Worm (Caenorhabditis elegans): ENCODE results near the gene ccg-1.
"Not testable (repeated sequence)": the region's sequence is repeated elsewhere in the genome, so short reads cannot be mapped to it uniquely, and the experiment has no call there.

ccg-1 gene

DNA sequence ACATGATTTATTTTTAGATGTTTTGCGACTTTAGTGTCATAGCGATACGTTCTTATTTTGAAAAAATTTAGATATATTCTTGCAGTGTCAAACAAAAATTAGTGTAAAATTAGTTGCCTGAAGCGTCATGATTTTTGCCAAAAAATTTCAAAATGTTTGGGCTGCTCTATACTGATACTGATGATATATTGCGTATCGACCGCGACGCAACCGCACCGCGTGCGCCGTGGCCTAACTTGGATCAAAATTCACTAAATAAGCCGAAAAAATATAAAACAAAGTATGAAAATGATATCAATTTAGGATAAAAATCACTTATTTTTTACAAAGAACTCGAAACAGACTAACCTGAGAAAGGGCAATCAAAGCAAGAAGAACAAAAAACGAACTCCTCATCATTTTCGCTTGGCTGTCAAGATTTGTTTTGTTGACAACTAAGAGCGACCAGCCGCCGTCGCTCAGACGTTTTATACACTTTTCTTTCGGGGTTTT lies at the start of gene ccg-1:
Gene ccg-1, minus strand, starts transcription at position 442 of the 492 bp plus-strand sequence.
- no peak for TF ChIP-seq unc-62 (GFP tag; optimal IDR thresholded peaks at IDR 0.05)

DNA sequence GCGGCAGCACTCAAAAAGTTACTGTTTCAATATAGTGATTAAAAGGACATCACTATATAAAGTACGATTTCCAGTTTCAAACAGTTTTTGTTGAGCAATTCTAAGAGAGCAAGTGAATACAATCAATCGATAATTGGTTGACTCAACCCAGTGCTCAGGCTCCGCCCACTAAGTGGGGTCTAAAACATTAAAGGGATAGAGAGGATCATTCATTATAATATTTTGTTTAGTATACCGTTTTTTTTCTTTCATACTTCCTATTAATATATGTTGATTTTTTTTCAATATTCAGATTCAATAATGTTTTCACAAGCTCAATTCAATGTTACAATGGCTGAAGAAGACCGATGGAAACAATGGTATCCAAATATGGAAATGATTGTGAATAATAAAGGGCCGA lies 48.0 kb upstream of the ccg-1 start, which contains the start of gene tbx-39:
Gene tbx-39, plus strand, starts transcription at position 301 of the 400 bp plus-strand sequence.
- TF ChIP-seq unc-62 (GFP tag; optimal IDR thresholded peaks at IDR 0.05), result no peak

DNA sequence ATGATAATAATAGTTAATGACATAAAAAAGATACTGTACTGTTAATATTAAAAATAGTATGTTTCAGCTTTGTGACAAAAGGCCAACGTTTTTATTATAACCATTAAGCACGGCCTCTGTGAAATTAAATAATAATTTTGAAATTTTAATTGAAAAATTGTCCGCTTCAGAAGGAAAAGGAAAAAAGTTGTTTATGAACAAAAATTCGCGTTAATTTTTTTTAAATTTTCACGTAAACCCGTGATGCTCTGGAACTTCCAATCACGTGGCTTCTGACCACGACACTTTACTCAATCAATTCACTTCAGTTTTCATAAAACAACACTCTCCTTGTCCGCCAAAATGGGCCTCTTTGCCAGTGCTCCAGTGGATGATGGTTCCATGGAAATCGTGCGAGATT lies 45.7 kb upstream of the ccg-1 start, which contains the start of gene Y73F8A.15:
Gene Y73F8A.15, plus strand, starts transcription at position 301 of the 400 bp plus-strand sequence.
- TF ChIP-seq unc-62 (GFP tag; optimal IDR thresholded peaks at IDR 0.05), result no peak

DNA sequence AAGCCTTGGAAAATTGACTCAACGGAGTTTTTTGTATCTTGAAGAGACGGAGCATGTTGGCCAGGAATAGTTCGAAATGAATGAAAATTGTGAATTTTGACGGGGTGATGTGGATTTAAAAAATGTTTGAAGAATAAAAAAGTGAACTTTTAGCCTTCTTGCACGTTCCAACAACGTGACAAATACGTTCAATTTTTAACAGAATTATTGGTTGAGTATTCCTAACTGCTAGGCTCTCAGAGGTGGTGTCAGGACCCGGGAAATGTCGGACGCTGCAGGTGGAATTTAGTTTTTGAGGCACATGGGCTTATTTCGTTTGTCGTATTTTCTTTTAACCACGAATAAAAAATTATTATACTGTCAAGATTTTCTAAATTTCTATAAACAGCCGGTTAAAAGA lies 43.4 kb upstream of the ccg-1 start, which contains the start of gene Y73F8A.14:
Gene Y73F8A.14, minus strand, starts transcription at position 101 of the 400 bp plus-strand sequence.
- not testable (repeated sequence) for TF ChIP-seq unc-62 (GFP tag; optimal IDR thresholded peaks at IDR 0.05)

DNA sequence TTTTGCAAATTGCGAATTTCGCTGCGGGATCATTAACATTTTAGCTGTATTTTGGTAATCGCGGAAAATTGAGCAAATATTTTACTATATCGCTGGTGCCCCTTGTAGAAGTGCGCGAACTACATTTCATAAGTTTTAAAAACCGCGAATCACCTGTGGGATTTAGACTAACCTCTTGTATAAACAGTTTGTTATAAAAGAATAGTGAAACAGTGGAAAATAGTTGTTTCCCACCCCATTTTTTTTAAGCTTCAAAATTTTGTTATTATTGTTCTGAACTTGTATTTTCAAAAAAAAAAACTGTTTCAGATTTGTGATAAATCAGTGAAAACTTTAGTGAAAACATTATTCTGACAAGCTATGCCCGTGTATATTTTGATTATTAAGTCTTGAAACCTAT lies 39.9 kb upstream of the ccg-1 start:
- no peak for TF ChIP-seq unc-62 (GFP tag; optimal IDR thresholded peaks at IDR 0.05)

DNA sequence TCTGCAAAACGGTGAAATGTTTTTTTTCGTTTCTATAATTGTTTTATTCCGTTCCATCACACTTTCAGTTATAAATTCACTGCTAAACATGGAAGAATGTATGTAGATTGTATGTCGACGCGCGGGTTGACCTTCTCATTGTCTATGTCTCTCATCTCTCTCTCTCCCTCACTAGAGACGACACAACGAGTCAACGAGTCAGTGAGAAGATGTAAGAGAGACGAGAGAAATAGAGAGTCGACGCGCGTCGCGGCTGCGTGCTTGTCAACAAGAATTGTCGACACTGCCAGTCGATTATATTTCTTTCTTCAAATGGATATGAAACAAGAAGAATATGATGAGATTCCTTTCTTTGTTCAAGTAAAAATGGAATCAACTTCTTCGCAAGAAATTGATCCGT lies 36.4 kb upstream of the ccg-1 start, which contains the start of gene Y73F8A.13:
Gene Y73F8A.13, plus strand, starts transcription at position 240 of the 400 bp plus-strand sequence.
- TF ChIP-seq unc-62 (GFP tag; optimal IDR thresholded peaks at IDR 0.05), result no peak

DNA sequence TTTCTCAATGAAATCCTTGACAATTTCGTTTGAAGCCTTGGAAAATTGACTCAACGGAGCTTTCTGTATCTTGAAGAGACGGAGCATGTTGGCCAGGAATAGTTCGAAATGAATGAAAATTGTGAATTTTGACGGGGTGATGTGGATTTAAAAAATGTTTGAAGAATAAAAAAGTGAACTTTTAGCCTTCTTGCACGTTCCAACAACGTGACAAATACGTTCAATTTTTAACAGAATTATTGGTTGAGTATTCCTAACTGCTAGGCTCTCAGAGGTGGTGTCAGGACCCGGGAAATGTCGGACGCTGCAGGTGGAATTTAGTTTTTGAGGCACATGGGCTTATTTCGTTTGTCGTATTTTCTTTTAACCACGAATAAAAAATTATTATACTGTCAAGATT lies 36.0 kb upstream of the ccg-1 start, which contains the start of gene Y73F8A.12:
Gene Y73F8A.12, minus strand, starts transcription at position 101 of the 400 bp plus-strand sequence.
- TF ChIP-seq unc-62 (GFP tag; optimal IDR thresholded peaks at IDR 0.05), result not testable (repeated sequence)

DNA sequence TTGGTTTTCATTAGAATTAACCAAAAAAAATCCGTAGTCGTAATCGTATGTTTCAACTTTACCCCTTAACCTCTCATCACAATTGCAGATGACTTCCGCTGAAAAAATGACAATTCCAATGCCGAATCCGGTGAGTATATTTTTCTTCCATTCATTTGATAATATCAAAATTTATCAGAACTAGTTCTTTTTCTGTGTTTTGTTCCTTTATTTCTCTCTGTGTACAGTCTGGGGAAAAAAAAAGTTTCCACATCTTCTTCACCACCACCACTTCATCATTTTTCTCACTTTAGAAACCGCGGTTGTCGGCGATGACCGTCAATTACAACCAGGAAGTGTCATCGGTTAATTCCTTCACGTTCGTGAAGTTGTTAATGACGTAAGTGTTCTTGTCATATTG lies 26.5 kb upstream of the ccg-1 start, which contains the start of gene best-21:
Gene best-21, plus strand, starts transcription at position 301 of the 400 bp plus-strand sequence.
- TF ChIP-seq unc-62 (GFP tag; optimal IDR thresholded peaks at IDR 0.05), result no peak

DNA sequence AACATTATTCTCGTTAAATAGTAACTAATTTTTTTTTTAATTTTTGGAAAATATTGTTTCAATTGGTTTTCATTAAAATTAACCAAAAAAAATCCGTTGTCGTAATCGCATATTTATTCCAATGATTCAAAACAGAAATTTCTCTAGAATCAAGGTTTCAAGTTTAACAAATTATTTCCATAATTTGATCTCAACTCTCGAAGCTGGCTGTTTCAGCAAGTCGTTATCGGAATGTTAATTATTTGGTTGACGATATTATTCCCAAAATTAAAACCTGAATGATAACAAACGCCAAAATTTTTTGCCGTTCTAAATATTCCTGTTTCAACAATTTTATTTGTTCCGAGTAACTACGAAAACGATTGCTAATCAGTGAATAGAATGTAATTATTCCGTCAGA lies 24.4 kb upstream of the ccg-1 start:
- TF ChIP-seq unc-62 (GFP tag; optimal IDR thresholded peaks at IDR 0.05), result no peak

DNA sequence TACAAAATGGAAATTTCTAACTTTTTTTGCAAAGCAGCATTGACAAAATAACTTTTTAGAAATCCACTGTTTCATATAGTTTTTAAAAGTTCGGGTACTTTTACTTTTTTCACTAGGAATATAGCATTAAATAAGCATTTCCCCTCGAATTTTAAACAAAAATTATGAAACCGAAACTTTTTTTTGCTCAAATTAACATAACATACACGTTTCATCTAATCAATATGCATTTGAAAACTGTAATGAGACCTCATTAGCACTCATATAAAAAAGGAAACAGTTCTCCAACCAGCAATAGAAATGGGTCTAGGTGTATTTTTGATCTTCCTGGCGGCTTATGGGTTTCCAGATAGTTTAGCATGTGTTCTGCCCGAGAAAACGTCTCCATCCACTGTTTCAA lies 18.4 kb upstream of the ccg-1 start, which contains the start of gene Y73F8A.10:
Gene Y73F8A.10, plus strand, starts transcription at position 301 of the 400 bp plus-strand sequence.
- no peak for TF ChIP-seq unc-62 (GFP tag; optimal IDR thresholded peaks at IDR 0.05)

DNA sequence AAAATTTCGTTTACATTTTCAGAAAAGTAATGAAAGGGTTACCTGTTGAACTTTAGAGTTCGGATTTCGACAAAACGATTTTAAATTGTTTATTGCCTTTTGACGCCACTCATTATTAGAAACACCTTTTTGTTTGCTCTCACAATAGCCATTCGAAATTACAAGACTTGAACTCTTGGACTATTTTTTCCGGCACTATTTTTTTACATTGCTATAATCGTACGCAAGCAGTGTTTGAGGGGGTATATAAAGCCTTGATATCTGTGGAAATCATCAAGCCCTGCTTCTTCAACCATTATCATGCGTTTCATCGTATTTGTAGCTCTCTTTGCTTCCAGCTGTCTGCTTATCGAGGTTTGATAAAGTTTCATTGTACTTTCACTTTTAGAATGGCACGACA lies 16.0 kb upstream of the ccg-1 start, which contains the start of gene pqn-91:
Gene pqn-91, plus strand, starts transcription at position 301 of the 400 bp plus-strand sequence.
- TF ChIP-seq unc-62 (GFP tag; optimal IDR thresholded peaks at IDR 0.05), result no peak

DNA sequence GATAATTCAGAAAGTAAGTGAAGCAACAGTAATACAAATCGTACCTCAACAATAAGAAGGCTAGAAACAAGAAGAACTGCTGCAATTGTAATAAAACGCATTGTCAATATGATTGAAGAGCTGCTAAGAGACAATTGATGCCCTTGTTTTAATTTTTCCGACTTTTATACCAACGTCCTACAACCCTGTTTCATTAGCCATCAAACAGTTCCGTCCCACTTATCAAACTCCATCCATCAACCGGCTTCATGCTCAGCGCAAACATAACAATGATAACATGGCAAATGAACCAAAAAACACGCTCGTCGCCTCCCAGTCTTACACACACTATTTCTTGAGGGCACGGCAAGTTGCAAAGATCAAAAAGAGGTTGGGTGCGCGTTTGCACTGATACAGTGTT lies 15.6 kb upstream of the ccg-1 start, which contains the start of gene pqn-90:
Gene pqn-90, minus strand, starts transcription at position 101 of the 400 bp plus-strand sequence.
- TF ChIP-seq unc-62 (GFP tag; optimal IDR thresholded peaks at IDR 0.05), result no peak

DNA sequence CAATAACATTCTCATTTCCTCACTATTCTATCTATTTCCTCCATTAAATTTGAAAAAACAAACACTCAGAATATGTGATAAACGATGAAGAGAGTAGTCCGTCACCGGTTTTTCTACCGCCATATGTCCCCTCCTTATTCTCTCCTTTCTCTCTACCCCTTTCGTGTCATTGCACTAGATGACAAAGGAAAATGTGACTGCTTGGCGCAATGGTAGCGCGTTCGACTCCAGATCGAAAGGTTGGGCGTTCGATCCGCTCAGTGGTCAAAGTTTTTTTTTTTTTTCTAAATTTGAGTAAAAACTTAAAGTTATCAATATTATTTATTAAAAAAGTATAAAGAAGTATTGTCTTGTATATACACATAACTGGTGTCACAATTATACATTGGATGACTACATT lies 13.9 kb upstream of the ccg-1 start:
- TF ChIP-seq unc-62 (GFP tag; optimal IDR thresholded peaks at IDR 0.05), result no peak

DNA sequence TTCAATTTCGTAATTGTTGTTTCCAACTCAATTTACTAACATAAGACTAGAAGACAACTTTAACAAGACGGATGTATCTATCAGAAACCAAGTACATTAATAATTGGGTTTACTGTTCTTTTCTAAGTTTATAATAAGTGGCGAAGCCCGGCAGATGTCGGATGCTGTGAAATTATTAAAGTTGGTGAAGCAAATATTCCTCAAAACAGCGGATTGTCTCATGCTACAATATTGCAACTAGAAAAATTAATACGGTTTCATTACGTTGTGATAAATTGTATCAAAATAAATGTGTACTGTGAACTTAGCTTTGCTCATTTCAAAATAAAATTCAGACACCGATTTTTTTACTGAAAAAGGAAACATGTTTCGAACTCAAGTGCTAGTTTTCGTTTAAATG lies 8.0 kb upstream of the ccg-1 start:
- TF ChIP-seq unc-62 (GFP tag; optimal IDR thresholded peaks at IDR 0.05), result no peak

DNA sequence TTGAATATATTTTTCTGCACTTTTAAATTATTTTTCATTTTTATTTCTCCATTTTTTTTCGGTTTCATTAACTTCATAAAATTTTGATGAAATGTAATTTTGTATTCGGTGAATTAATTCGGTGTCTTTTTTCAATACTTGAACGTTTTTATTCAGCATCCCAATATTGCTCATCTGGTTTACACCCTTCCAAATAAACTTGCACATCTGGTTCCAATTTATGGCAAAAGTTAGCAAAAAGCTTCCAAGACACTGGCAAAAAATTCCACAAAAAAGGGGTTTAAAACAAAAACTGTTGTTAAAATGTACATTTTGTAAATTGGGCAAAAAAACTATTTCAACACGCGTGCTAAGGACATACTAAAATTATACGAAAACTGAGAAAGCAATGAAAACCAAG lies 4.6 kb upstream of the ccg-1 start:
- no peak for TF ChIP-seq unc-62 (GFP tag; optimal IDR thresholded peaks at IDR 0.05)

DNA sequence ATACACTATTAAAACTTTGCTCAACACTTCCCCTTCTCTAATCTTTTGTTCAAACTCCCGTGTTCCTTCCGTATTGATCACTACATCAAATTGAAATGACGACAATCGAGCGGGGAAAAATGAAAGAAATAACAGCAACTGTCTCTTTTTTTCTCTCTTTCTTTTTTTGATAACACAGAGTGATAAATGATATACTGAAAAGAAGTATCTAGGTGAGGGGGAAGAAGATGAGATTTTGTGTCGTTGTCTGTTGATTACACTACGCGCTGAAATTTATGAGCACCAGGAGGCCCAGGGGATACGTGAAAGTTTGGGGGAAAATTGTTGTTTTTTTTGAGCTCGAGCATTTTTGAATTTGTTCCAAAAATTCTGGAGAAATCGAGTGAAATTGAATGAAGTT lies 1.5 kb downstream of the ccg-1 start:
- no peak for TF ChIP-seq unc-62 (GFP tag; optimal IDR thresholded peaks at IDR 0.05)

DNA sequence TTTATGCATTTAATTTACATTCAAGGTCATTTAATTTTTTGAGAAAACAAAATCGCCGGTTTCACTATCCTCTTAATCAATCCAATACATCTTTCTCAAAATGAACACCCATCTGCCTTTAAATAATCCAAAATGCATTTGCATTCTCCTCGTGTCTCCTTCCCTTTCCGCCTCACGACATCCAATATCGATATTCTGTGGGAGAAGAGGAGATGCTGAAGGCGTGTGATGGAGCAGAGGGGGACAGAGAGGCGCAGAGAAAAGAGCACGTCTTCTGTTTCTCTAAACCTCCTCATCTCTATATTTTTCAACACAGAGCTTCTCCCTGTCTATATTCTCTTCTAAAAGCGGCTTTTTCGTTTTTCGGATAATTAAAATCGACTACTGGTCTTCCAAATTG lies 16.1 kb downstream of the ccg-1 start, which contains the start of gene Y73F8A.5:
Gene Y73F8A.5, plus strand, starts transcription at position 321 of the 400 bp plus-strand sequence.
- no peak for TF ChIP-seq unc-62 (GFP tag; optimal IDR thresholded peaks at IDR 0.05)

Data from whole organism, dauer.